Fruit fly (Drosophila melanogaster) whole organism, prepupa: ENCODE results near the gene CG8003.

Experiments
- CG10631 ChIP-seq: fragments of 200-800 bp; sonication (Bioruptor generic); optimal IDR thresholded peaks from 2 replicates; lab custom pipeline; 2016; ENCODE audit warnings: missing biosample characterization, missing genetic modification characterization
- CG11294 ChIP-seq: fragments of 200-800 bp; sonication (Bioruptor generic); IDR thresholded peaks from 2 replicates; pipeline ENCODE4 v1.3.6; 2022; ENCODE audit warnings: missing biosample characterization, missing genetic modification characterization
- CG11762 ChIP-seq: fragments of 200-800 bp; sonication (Bioruptor generic); optimal IDR thresholded peaks from 3 replicates; lab custom pipeline; 2016; ENCODE audit warnings: missing biosample characterization, missing genetic modification characterization; ENCODE audit not compliant: insufficient read depth
- CG11902 ChIP-seq: fragments of 200-800 bp; sonication (Bioruptor generic); optimal IDR thresholded peaks from 3 replicates; lab custom pipeline; 2016; ENCODE audit warnings: missing biosample characterization, missing genetic modification characterization
- CG15336 ChIP-seq: fragments of 200-800 bp; sonication (Bioruptor generic); IDR thresholded peaks from 2 replicates; pipeline ENCODE4 v1.3.6; 2022; ENCODE audit warnings: missing biosample characterization, missing genetic modification characterization
- CG1621 ChIP-seq: fragments of 200-800 bp; sonication (Bioruptor generic); optimal IDR thresholded peaks from 3 replicates; lab custom pipeline; 2018; ENCODE audit warnings: missing biosample characterization, mild to moderate bottlenecking, missing genetic modification characterization
- CG3032 ChIP-seq: fragments of 200-800 bp; optimal IDR thresholded peaks from 2 replicates; lab custom pipeline; 2019; ENCODE audit warnings: missing biosample characterization, mild to moderate bottlenecking, missing genetic modification characterization, moderate library complexity
- CG31627 ChIP-seq: fragments of 200-800 bp; sonication (Bioruptor generic); optimal IDR thresholded peaks from 3 replicates; lab custom pipeline; 2016; ENCODE audit warnings: missing biosample characterization, missing genetic modification characterization
- CG34406 ChIP-seq: fragments of 200-800 bp; sonication (Bioruptor generic); optimal IDR thresholded peaks from 3 replicates; lab custom pipeline; 2016; ENCODE audit warnings: missing biosample characterization, missing genetic modification characterization
- CG3919 ChIP-seq: fragments of 200-800 bp; sonication (Bioruptor generic); optimal IDR thresholded peaks from 3 replicates; lab custom pipeline; 2016; ENCODE audit warnings: missing biosample characterization, missing genetic modification characterization
- CG4318 ChIP-seq: fragments of 200-800 bp; sonication (Bioruptor generic); optimal IDR thresholded peaks from 3 replicates; lab custom pipeline; 2017; ENCODE audit warnings: missing biosample characterization, mild to moderate bottlenecking, missing genetic modification characterization
- CG6163 ChIP-seq: fragments of 200-800 bp; sonication (Bioruptor generic); IDR thresholded peaks from 3 replicates; pipeline ENCODE4 v1.3.6; 2022; ENCODE audit warnings: missing biosample characterization, missing genetic modification characterization
- CG6276 ChIP-seq: fragments of 200-800 bp; sonication (Bioruptor generic); optimal IDR thresholded peaks from 2 replicates; lab custom pipeline; 2017; ENCODE audit warnings: missing biosample characterization, mild to moderate bottlenecking, missing genetic modification characterization
- CG6808 ChIP-seq: fragments of 200-800 bp; sonication (Bioruptor generic); optimal IDR thresholded peaks from 3 replicates; lab custom pipeline; 2017; ENCODE audit warnings: missing biosample characterization, missing genetic modification characterization, mild to moderate bottlenecking, moderate library complexity, missing genetic modification reagents
- CG6854 ChIP-seq: fragments of 200-800 bp; sonication (Bioruptor generic); optimal IDR thresholded peaks from 2 replicates; lab custom pipeline; 2017; ENCODE audit warnings: missing biosample characterization, mild to moderate bottlenecking, missing genetic modification characterization
- CG7368 ChIP-seq: fragments of 200-800 bp; sonication (Bioruptor generic); optimal IDR thresholded peaks from 3 replicates; lab custom pipeline; 2016; ENCODE audit warnings: missing biosample characterization, missing genetic modification characterization
- CG8119 ChIP-seq: fragments of 200-800 bp; sonication (Bioruptor generic); IDR thresholded peaks from 3 replicates; pipeline ENCODE4 v1.3.6; 2022; ENCODE audit warnings: missing biosample characterization, missing genetic modification characterization
- CG8319 ChIP-seq: fragments of 200-800 bp; sonication (Bioruptor generic); optimal IDR thresholded peaks from 3 replicates; lab custom pipeline; 2016; ENCODE audit warnings: missing biosample characterization, missing genetic modification characterization
- CG9139 ChIP-seq: fragments of 200-800 bp; sonication (Bioruptor generic); optimal IDR thresholded peaks from 3 replicates; lab custom pipeline; 2017; ENCODE audit warnings: missing biosample characterization, mild to moderate bottlenecking, missing genetic modification characterization
- Eip75B ChIP-seq: fragments of 200-800 bp; sonication (Bioruptor generic); optimal IDR thresholded peaks from 3 replicates; lab custom pipeline; 2016; ENCODE audit warnings: missing biosample characterization, missing genetic modification characterization
- Eip78C ChIP-seq: fragments of 200-800 bp; sonication (Bioruptor generic); peaks from one replicate; lab custom pipeline; 2016; ENCODE audit warnings: missing biosample characterization, missing genetic modification characterization
- Ets96B ChIP-seq: fragments of 200-800 bp; optimal IDR thresholded peaks from 2 replicates; lab custom pipeline; 2019; ENCODE audit warnings: missing biosample characterization, mild to moderate bottlenecking, missing genetic modification characterization, moderate library complexity
- Gug ChIP-seq: fragments of 200-800 bp; sonication (Bioruptor generic); IDR thresholded peaks from 2 replicates; pipeline ENCODE4 v1.3.6; 2022; ENCODE audit warnings: missing biosample characterization, missing genetic modification characterization
- Hr38 ChIP-seq: sonication (Bioruptor generic); optimal IDR thresholded peaks from 2 replicates; lab custom pipeline; 2016; ENCODE audit warnings: missing biosample characterization, missing genetic modification characterization
- Hr39 ChIP-seq: fragments of 200-800 bp; sonication (Bioruptor generic); optimal IDR thresholded peaks from 2 replicates; lab custom pipeline; 2016; ENCODE audit warnings: missing biosample characterization, missing genetic modification characterization
- Sox102F ChIP-seq: fragments of 200-800 bp; sonication (Bioruptor generic); optimal IDR thresholded peaks from 2 replicates; lab custom pipeline; 2016; ENCODE audit warnings: missing biosample characterization, mild to moderate bottlenecking, missing genetic modification characterization
- Sox14 ChIP-seq: fragments of 200-800 bp; sonication (Bioruptor generic); optimal IDR thresholded peaks from 3 replicates; lab custom pipeline; 2016; ENCODE audit warnings: missing biosample characterization, missing genetic modification characterization
- achi ChIP-seq: fragments of 200-800 bp; sonication (Bioruptor generic); optimal IDR thresholded peaks from 3 replicates; lab custom pipeline; 2016; ENCODE audit warnings: missing biosample characterization, missing genetic modification characterization
- cyc ChIP-seq: fragments of 200-800 bp; sonication (Bioruptor generic); optimal IDR thresholded peaks from 3 replicates; lab custom pipeline; 2016; ENCODE audit warnings: missing biosample characterization, missing genetic modification characterization
- dac ChIP-seq: fragments of 200-800 bp; sonication (Bioruptor generic); optimal IDR thresholded peaks from 2 replicates; lab custom pipeline; 2017; ENCODE audit warnings: missing biosample characterization, mild to moderate bottlenecking, missing genetic modification characterization
- dsx ChIP-seq: fragments of 200-800 bp; optimal IDR thresholded peaks from 3 replicates; lab custom pipeline; 2019; ENCODE audit warnings: missing biosample characterization, mild to moderate bottlenecking, missing genetic modification characterization, moderate library complexity; ENCODE audit not compliant: poor library complexity, severe bottlenecking
- eg ChIP-seq: fragments of 200-800 bp; sonication (Bioruptor generic); IDR thresholded peaks from 3 replicates; pipeline ENCODE4 v1.3.6; 2022; ENCODE audit warnings: missing biosample characterization, missing genetic modification characterization
- fd85E ChIP-seq: fragments of 200-800 bp; sonication (Bioruptor generic); optimal IDR thresholded peaks from 3 replicates; lab custom pipeline; 2016; ENCODE audit warnings: missing biosample characterization, missing genetic modification characterization
- fkh ChIP-seq: fragments of 200-800 bp; sonication (Bioruptor generic); optimal IDR thresholded peaks from 3 replicates; lab custom pipeline; 2017; ENCODE audit warnings: missing biosample characterization, mild to moderate bottlenecking, missing genetic modification characterization, moderate library complexity
- lz ChIP-seq: fragments of 200-800 bp; sonication (Bioruptor generic); optimal IDR thresholded peaks from 3 replicates; lab custom pipeline; 2016; ENCODE audit warnings: missing biosample characterization, missing genetic modification characterization
- pdm3 ChIP-seq: fragments of 200-800 bp; sonication (Bioruptor generic); optimal IDR thresholded peaks from 3 replicates; lab custom pipeline; 2016; ENCODE audit warnings: missing biosample characterization, missing genetic modification characterization
- salr ChIP-seq, 2 experiments: fragments of 200-800 bp; sonication (Bioruptor generic); optimal IDR thresholded peaks; 3 replicates each; lab custom pipeline; 2016 to 2018; ENCODE audit warnings: missing biosample characterization in 2 of 2, missing genetic modification characterization in 2 of 2, mild to moderate bottlenecking in 1 of 2
- spab ChIP-seq: fragments of 200-800 bp; sonication (Bioruptor generic); optimal IDR thresholded peaks from 2 replicates; lab custom pipeline; 2017; ENCODE audit warnings: missing biosample characterization, mild to moderate bottlenecking, missing genetic modification characterization, missing genetic modification reagents
- ss ChIP-seq, 2 experiments: fragments of 200-800 bp; sonication (Bioruptor generic); optimal IDR thresholded peaks; 2 replicates in 1 of 2; 3 replicates in 1 of 2; lab custom pipeline; 2017 to 2018; ENCODE audit warnings: mild to moderate bottlenecking in 2 of 2, missing biosample characterization in 2 of 2, missing genetic modification characterization in 2 of 2, moderate library complexity in 1 of 2
- svp ChIP-seq: fragments of 200-800 bp; sonication (Bioruptor generic); peaks from one replicate; lab custom pipeline; 2016; ENCODE audit warnings: missing biosample characterization, missing genetic modification characterization
- topi ChIP-seq: fragments of 200-800 bp; sonication (Bioruptor generic); optimal IDR thresholded peaks from 3 replicates; lab custom pipeline; 2016; ENCODE audit warnings: missing biosample characterization, missing genetic modification characterization

CG8003 gene

dm6 chr3L:10628384-10628783 is 32.9 kb upstream of the CG8003 start, which contains the start of gene CG14151:
Gene CG14151 (minus strand): TSS chr3L:10628484.
- TF ChIP-seq Sox102F (GFP tag; lab: Kevin White, UChicago) (no peak), CG6276 (GFP tag; lab: Kevin White, UChicago) (no peak), topi (no peak), dac (GFP tag; lab: Kevin White, UChicago) (no peak), CG11294 (no peak), Eip75B (no peak), CG4318 (GFP tag; lab: Kevin White, UChicago) (no peak), CG31627 (GFP tag; lab: Kevin White, UChicago) (no peak), ss (GFP tag; optimal IDR thresholded peaks at IDR 0.05; lab: Kevin White, UChicago) (no peak), salr (GFP tag; optimal IDR thresholded peaks at IDR 0.05; lab: Kevin White, UChicago) (no peak), CG8319 (GFP tag; lab: Kevin White, UChicago) (no peak), fkh (GFP tag; lab: Kevin White, UChicago) (no peak), CG1621 (tag; lab: Kevin White, UChicago) (no peak), achi (GFP tag; lab: Kevin White, UChicago) (no peak), eg (GFP tag; lab: Robert Waterston, UW) (no peak), CG9139 (GFP tag; lab: Kevin White, UChicago) (no peak), dsx (GFP tag; lab: Kevin White, UChicago) (no peak)

dm6 chr3L:10629969-10630368 is 31.3 kb upstream of the CG8003 start, which contains the start of gene CG42536:
Gene CG42536 (minus strand): TSS chr3L:10630069.
- no peak for TF ChIP-seq lz (GFP tag; lab: Kevin White, UChicago)
- no peak for TF ChIP-seq CG9139 (GFP tag; lab: Kevin White, UChicago)
- no peak for TF ChIP-seq CG15336 (GFP tag; lab: Robert Waterston, UW)
- TF ChIP-seq CG10631 = no peak
- no peak for TF ChIP-seq CG8119
- TF ChIP-seq CG6808 (GFP tag; lab: Kevin White, UChicago) = no peak
- no peak for TF ChIP-seq Eip78C
- no peak for TF ChIP-seq svp (GFP tag; lab: Kevin White, UChicago)
- TF ChIP-seq CG8319 (GFP tag; lab: Kevin White, UChicago) = no peak
- no peak for TF ChIP-seq pdm3 (GFP tag; lab: Kevin White, UChicago)
- no peak for TF ChIP-seq CG31627 (GFP tag; lab: Kevin White, UChicago)
- no peak for TF ChIP-seq CG11902
- TF ChIP-seq Eip75B = no peak
- TF ChIP-seq CG4318 (GFP tag; lab: Kevin White, UChicago) = no peak
- no peak for TF ChIP-seq ss (GFP tag; optimal IDR thresholded peaks at IDR 0.05; lab: Kevin White, UChicago)
- TF ChIP-seq salr (GFP tag; optimal IDR thresholded peaks at IDR 0.05; lab: Kevin White, UChicago) = no peak
- TF ChIP-seq achi (GFP tag; lab: Kevin White, UChicago) = no peak
- TF ChIP-seq CG3919 (GFP tag; lab: Kevin White, UChicago) = no peak

DNA sequence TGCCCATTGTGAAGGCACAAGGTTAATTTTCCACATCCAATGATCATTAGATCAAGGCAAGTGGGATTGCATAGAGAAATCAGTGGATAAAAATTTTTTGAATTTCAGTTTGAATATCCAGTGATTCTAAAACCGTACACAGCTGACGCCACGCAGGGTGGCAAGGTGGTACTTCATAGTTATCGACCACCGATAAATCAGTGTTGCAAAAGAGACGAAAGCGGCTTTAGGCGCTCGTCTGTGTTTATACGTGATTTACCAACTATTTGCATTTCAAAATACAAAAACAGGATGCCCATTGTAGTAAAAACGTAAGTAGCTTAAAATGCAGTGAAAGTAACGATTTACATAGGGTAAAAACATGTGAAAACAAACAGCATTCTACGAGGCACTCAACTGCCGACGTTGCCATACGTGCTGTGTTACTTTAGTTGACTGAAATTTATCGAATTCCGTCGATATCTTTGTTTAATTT is 30.4 kb upstream of the CG8003 start, which contains the start of the genes CG42535, CG34001 and hay:
CG42535 (minus strand) TSS at position 51 of the 475 bp plus-strand sequence.
CG34001 (plus strand) TSS at position 195 of the 475 bp plus-strand sequence.
hay (plus strand) TSS at position 195 of the 475 bp plus-strand sequence.
- TF ChIP-seq Hr39 (GFP tag; lab: Kevin White, UChicago) (no peak), Sox14 (GFP tag; lab: Kevin White, UChicago) (peak; percentile 45)

DNA sequence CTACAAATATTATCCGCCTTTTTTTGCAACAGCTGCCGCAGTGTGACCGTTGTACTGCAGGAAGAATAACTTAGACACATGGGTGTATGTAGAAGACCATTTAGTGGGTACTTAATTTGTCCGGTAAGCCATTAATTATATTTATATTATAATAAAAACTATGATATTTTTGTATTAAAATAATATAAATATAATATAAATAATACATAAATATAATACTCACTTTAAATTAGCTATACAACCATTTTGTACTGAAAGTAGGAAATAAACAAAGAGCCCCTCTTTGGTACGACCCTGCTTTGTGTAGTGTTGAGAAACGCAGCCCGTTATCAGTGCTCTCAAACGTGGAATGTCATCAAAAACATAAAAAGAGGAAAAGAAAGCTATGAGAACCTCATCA is 23.5 kb upstream of the CG8003 start, which contains the start of gene Cnep1r2:
Cnep1r2 (plus strand) TSS at position 328 of the 400 bp plus-strand sequence.
- TF ChIP-seq CG11762 (peak; percentile 76), salr (GFP tag; optimal IDR thresholded peaks at IDR 0.05; lab: Kevin White, UChicago) (peak in 1 of 2 experiments; percentile 84), CG6163 (peak; percentile 92; the same call in 2 of the 3 replicates), CG9139 (GFP tag; lab: Kevin White, UChicago) (peak; percentile 88), pdm3 (GFP tag; lab: Kevin White, UChicago) (peak; percentile 83), fd85E (GFP tag; lab: Kevin White, UChicago) (peak; percentile 37), dsx (GFP tag; lab: Kevin White, UChicago) (peak; percentile 94), CG8119 (peak; percentile 92), CG34406 (GFP tag; lab: Kevin White, UChicago) (peak; percentile 96), Eip75B (peak; percentile 82), Hr38 (GFP tag; lab: Kevin White, UChicago) (no peak), svp (GFP tag; lab: Kevin White, UChicago) (no peak), CG11902 (peak; percentile 85), achi (GFP tag; lab: Kevin White, UChicago) (peak; percentile 96), ss (GFP tag; optimal IDR thresholded peaks at IDR 0.05; lab: Kevin White, UChicago) (peak in 1 of 2 experiments; percentile 96), Sox102F (GFP tag; lab: Kevin White, UChicago) (no peak), CG7368 (GFP tag; lab: Kevin White, UChicago) (no peak), CG3919 (GFP tag; lab: Kevin White, UChicago) (peak; percentile 88), CG3032 (tag; lab: Kevin White, UChicago) (peak; percentile 97), CG6854 (peak; percentile 90), Gug (GFP tag; lab: Robert Waterston, UW) (peak; percentile 91), Eip78C (peak; percentile 94), CG11294 (peak; percentile 92), Ets96B (tag; lab: Kevin White, UChicago) (peak; percentile 94), spab (peak; percentile 87), fkh (GFP tag; lab: Kevin White, UChicago) (peak; percentile 78), cyc (GFP tag; lab: Kevin White, UChicago) (peak; percentile 84)
